Worm (Caenorhabditis elegans) whole organism, L1 larva: ENCODE measurements around the gene cox-17.

Experiments
- ama-1 ChIP-seq: fragments of 150-350 bp; optimal IDR thresholded peaks from 2 replicates; lab custom pipeline; 2014
- ceh-82 ChIP-seq, 3 experiments: fragments of 150-350 bp in 1 of 3; sonication (generic microtip) in 2 of 3; optimal IDR thresholded peaks; 2 replicates each; lab custom pipeline; 2014 to 2017; ENCODE audit warnings: missing biosample characterization in 3 of 3, missing genetic modification characterization in 3 of 3
- jun-1 ChIP-seq: fragments of 150-350 bp; optimal IDR thresholded peaks from 2 replicates; lab custom pipeline; 2014; ENCODE audit warnings: missing biosample characterization, missing genetic modification reagents, missing genetic modification characterization
- lin-13 ChIP-seq: fragments of 150-350 bp; optimal IDR thresholded peaks from 2 replicates; lab custom pipeline; 2014; ENCODE audit warnings: missing biosample characterization, missing genetic modification reagents, missing genetic modification characterization
- lin-15B ChIP-seq: fragments of 150-350 bp; sonication (generic microtip); optimal IDR thresholded peaks from 3 replicates; lab custom pipeline; 2014; ENCODE audit warnings: missing biosample characterization, missing genetic modification characterization
- lin-39 ChIP-seq: fragments of 150-350 bp; optimal IDR thresholded peaks from 2 replicates; lab custom pipeline; 2014; ENCODE audit warnings: missing biosample characterization, missing genetic modification reagents, missing genetic modification characterization
- mef-2 ChIP-seq: fragments of 150-350 bp; optimal IDR thresholded peaks from 2 replicates; lab custom pipeline; 2014; ENCODE audit warnings: missing biosample characterization, missing genetic modification characterization
- mep-1 ChIP-seq: fragments of 150-350 bp; optimal IDR thresholded peaks from 2 replicates; lab custom pipeline; 2014; ENCODE audit warnings: missing biosample characterization, missing genetic modification characterization
- pag-3 ChIP-seq: sonication (generic microtip); optimal IDR thresholded peaks from 2 replicates; lab custom pipeline; 2017; ENCODE audit warnings: missing genetic modification characterization, mild to moderate bottlenecking, missing compliant biosample characterization, antibody characterized with exemption, borderline replicate concordance; ENCODE audit not compliant: insufficient read depth
- pax-3 ChIP-seq: fragments of 200-800 bp; sonication (Bioruptor generic); optimal IDR thresholded peaks from 2 replicates; lab custom pipeline; 2018; ENCODE audit warnings: mild to moderate bottlenecking, missing genetic modification characterization, moderate library complexity, missing compliant biosample characterization
- sptf-1 ChIP-seq: fragments of 150-350 bp; optimal IDR thresholded peaks from 2 replicates; lab custom pipeline; 2014; ENCODE audit warnings: missing biosample characterization, missing genetic modification characterization
- unc-62 ChIP-seq: fragments of 150-350 bp; optimal IDR thresholded peaks from 2 replicates; lab custom pipeline; 2014; ENCODE audit warnings: missing biosample characterization, missing genetic modification reagents, missing genetic modification characterization
- unc-86 ChIP-seq: sonication (generic microtip); optimal IDR thresholded peaks from 2 replicates; lab custom pipeline; 2016; ENCODE audit warnings: missing genetic modification characterization, missing compliant biosample characterization
- ztf-11 ChIP-seq, 2 experiments: sonication (generic microtip); optimal IDR thresholded peaks; 2 replicates each; lab custom pipeline; 2016 to 2017; ENCODE audit warnings: missing genetic modification characterization in 2 of 2, missing biosample characterization in 1 of 2, missing compliant biosample characterization in 1 of 2

- peak; percentile 66 for TF ChIP-seq lin-13
- TF ChIP-seq jun-1: peak; percentile 51
- no peak for TF ChIP-seq unc-62
- TF ChIP-seq ztf-11 (tag; optimal IDR thresholded peaks at IDR 0.05; lab: Kevin White, UChicago): peak in 1 of 2 experiments; percentile 28
- peak; percentile 51 for TF ChIP-seq lin-15B
- peak; percentile 81 for TF ChIP-seq mep-1 (tag; lab: Kevin White, UChicago)
- TF ChIP-seq lin-39 (tag; lab: Kevin White, UChicago): peak; percentile 59
- TF ChIP-seq mef-2 (tag; lab: Kevin White, UChicago): no peak
- peak; percentile 44 to 55 (median 47) for TF ChIP-seq ceh-82 (tag; optimal IDR thresholded peaks at IDR 0.05; lab: Kevin White, UChicago)
- no peak for TF ChIP-seq pag-3 (tag; lab: Kevin White, UChicago)
- no peak for TF ChIP-seq ama-1 (lab: Kevin White, UChicago)
- peak; percentile 45 for TF ChIP-seq pax-3 (tag; lab: Kevin White, UChicago)
- TF ChIP-seq unc-86 (tag; lab: Kevin White, UChicago): peak; percentile 79
- TF ChIP-seq sptf-1: no peak
Observed at ce11 chrIII:235115-235514, 44.3 kb downstream of the cox-17 start.
